Fruit fly (Drosophila melanogaster) whole organism, adult: ENCODE data around the gene CG32548.

Experiments used
- CG14711 ChIP-seq: fragments of 200-800 bp; sonication (Bioruptor generic); optimal IDR thresholded peaks from 2 replicates; lab custom pipeline; 2018; ENCODE audit warnings: missing biosample characterization, mild to moderate bottlenecking, missing genetic modification characterization, moderate library complexity
- CG33017 ChIP-seq: fragments of 200-800 bp; sonication (Bioruptor generic); optimal IDR thresholded peaks from 2 replicates; lab custom pipeline; 2018; ENCODE audit warnings: missing biosample characterization, mild to moderate bottlenecking, missing genetic modification characterization, moderate library complexity
- CG5204 ChIP-seq: fragments of 200-800 bp; sonication (Bioruptor generic); optimal IDR thresholded peaks from 2 replicates; lab custom pipeline; 2016; ENCODE audit warnings: missing biosample characterization, missing genetic modification characterization
- CG7045 ChIP-seq: fragments of 200-800 bp; sonication (Bioruptor generic); optimal IDR thresholded peaks from 2 replicates; lab custom pipeline; 2017; ENCODE audit warnings: missing biosample characterization, mild to moderate bottlenecking, missing genetic modification characterization
- Clk ChIP-seq: fragments of 200-800 bp; sonication (Bioruptor generic); optimal IDR thresholded peaks from 2 replicates; lab custom pipeline; 2017; ENCODE audit warnings: missing biosample characterization, missing genetic modification characterization
- bab1 ChIP-seq: fragments of 200-800 bp; sonication (Bioruptor generic); optimal IDR thresholded peaks from 3 replicates; lab custom pipeline; 2019; ENCODE audit warnings: missing biosample characterization, mild to moderate bottlenecking, missing genetic modification characterization, moderate library complexity
- kay ChIP-seq: fragments of 200-800 bp; sonication (Bioruptor generic); peaks from one replicate; lab custom pipeline; 2016; ENCODE audit warnings: missing biosample characterization, missing genetic modification characterization, borderline replicate concordance
- ovo ChIP-seq: fragments of 200-800 bp; sonication (Bioruptor generic); optimal IDR thresholded peaks from 2 replicates; lab custom pipeline; 2016; ENCODE audit warnings: missing biosample characterization, missing genetic modification characterization
- pad ChIP-seq: fragments of 200-800 bp; sonication (Bioruptor generic); optimal IDR thresholded peaks from 3 replicates; lab custom pipeline; 2017; ENCODE audit warnings: missing biosample characterization, missing genetic modification characterization, mild to moderate bottlenecking, moderate library complexity, missing genetic modification reagents
- tj ChIP-seq: fragments of 200-800 bp; sonication (Bioruptor generic); optimal IDR thresholded peaks from 3 replicates; lab custom pipeline; 2017; ENCODE audit warnings: missing biosample characterization, mild to moderate bottlenecking, missing genetic modification characterization, moderate library complexity

- TF ChIP-seq tj (GFP tag; lab: Kevin White, UChicago): no peak
- no peak for TF ChIP-seq CG14711 (tag; lab: Kevin White, UChicago)
- no peak for TF ChIP-seq ovo (GFP tag; lab: Kevin White, UChicago)
- no peak for TF ChIP-seq Clk
- TF ChIP-seq kay (GFP tag; lab: Kevin White, UChicago): no peak
- no peak for TF ChIP-seq CG7045
- no peak for TF ChIP-seq CG33017 (tag; lab: Kevin White, UChicago)
- no peak for TF ChIP-seq bab1 (GFP tag; lab: Kevin White, UChicago)
- TF ChIP-seq pad (GFP tag; lab: Kevin White, UChicago): no peak
- no peak for TF ChIP-seq CG5204 (GFP tag; lab: Kevin White, UChicago)
Measured at dm6 chrX:18415115-18415514, 25.3 kb downstream of the CG32548 start, which contains the start of gene CG15056.
